Fruit fly (Drosophila melanogaster): ENCODE measurements around the gene CG14607.

dm6 chr3R:7223972-7224464 is 17.5 kb upstream of the CG14607 start, which contains the start of gene thw:
- TF ChIP-seq gsb (GFP tag; IDR thresholded peaks at IDR 0.05) (no peak), CG1233 (GFP tag; optimal IDR thresholded peaks at IDR 0.05) (no peak)
